Worm (Caenorhabditis elegans) whole organism, L1 larva: ENCODE measurements around the gene basl-1.

Experiments
- ama-1 ChIP-seq: fragments of 150-350 bp; optimal IDR thresholded peaks from 2 replicates; lab custom pipeline; 2014
- fos-1 ChIP-seq: fragments of 150-350 bp; optimal IDR thresholded peaks from 2 replicates; lab custom pipeline; 2014; ENCODE audit warnings: missing biosample characterization, missing genetic modification characterization
- lin-15B ChIP-seq: fragments of 150-350 bp; sonication (generic microtip); optimal IDR thresholded peaks from 3 replicates; lab custom pipeline; 2014; ENCODE audit warnings: missing biosample characterization, missing genetic modification characterization
- nhr-11 ChIP-seq: fragments of 150-350 bp; optimal IDR thresholded peaks from 2 replicates; lab custom pipeline; 2014; ENCODE audit warnings: missing biosample characterization, missing genetic modification characterization
- pqm-1 ChIP-seq: sonication (generic microtip); optimal IDR thresholded peaks from 3 replicates; lab custom pipeline; 2017; ENCODE audit warnings: missing biosample characterization, missing genetic modification characterization
- unc-62 ChIP-seq: fragments of 150-350 bp; optimal IDR thresholded peaks from 2 replicates; lab custom pipeline; 2014; ENCODE audit warnings: missing biosample characterization, missing genetic modification reagents, missing genetic modification characterization
- unc-86 ChIP-seq: sonication (generic microtip); optimal IDR thresholded peaks from 2 replicates; lab custom pipeline; 2016; ENCODE audit warnings: missing genetic modification characterization, missing compliant biosample characterization

DNA sequence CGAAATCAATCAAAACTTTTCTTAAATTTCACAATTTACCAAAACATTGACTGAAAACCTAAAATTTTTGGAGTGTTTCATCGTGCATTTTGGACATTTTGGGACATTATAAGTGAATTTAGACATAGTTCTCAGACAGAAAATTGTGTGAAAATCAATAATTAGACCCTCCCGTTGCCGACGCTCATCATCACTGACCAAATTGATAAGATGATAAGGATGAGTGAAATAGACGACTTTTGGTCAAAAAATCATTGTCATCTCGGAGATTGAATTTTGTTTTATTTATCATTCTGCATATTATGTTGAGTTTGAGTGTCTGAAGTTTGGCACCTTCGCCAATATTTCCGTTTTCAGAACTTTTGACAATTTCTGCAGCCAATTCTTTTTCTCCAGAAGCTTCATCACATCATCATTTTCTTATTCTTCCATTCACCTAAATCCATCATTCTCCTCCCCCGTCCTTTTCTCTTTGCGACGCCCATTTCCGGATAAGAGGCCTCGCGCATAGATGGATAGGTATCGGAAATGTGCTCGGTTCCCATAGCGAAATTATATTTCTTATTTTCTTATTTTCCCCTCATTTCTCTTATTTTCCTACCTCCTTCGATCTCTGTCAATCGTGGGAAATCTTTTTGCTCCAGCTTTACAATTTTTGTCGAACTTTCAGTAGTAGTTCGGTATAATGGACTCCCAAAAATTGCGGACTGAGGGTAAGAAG is 3.0 kb upstream of the basl-1 start, which contains the start of gene bas-1:
- no peak for TF ChIP-seq lin-15B (tag; lab: Kevin White, UChicago)
- no peak for TF ChIP-seq pqm-1 (tag; lab: Kevin White, UChicago)
- no peak for TF ChIP-seq fos-1 (tag; lab: Kevin White, UChicago)
- no peak for TF ChIP-seq ama-1
- TF ChIP-seq unc-86: no peak
- no peak for TF ChIP-seq nhr-11 (tag; lab: Kevin White, UChicago)
- no peak for TF ChIP-seq unc-62 (GFP tag; lab: Kevin White, UChicago)
